Worm (Caenorhabditis elegans) whole organism, L1 larva: ENCODE results near the gene K10H10.9.
A peak's percentile ranks its signal among the peaks of the same experiment; 100 is the strongest.

ENCODE experiments used
- C04F5.9 ChIP-seq: sonication (generic microtip); optimal IDR thresholded peaks from 2 replicates; lab custom pipeline; 2016; ENCODE audit warnings: missing genetic modification characterization, missing compliant biosample characterization
- C34B4.2 ChIP-seq: sonication (generic microtip); optimal IDR thresholded peaks from 2 replicates; lab custom pipeline; 2017; ENCODE audit warnings: mild to moderate bottlenecking, missing genetic modification characterization, missing compliant biosample characterization
- F16B12.6 ChIP-seq: fragments of 150-350 bp; optimal IDR thresholded peaks from 2 replicates; lab custom pipeline; 2014; ENCODE audit warnings: missing biosample characterization, missing genetic modification characterization
- Y116A8C.19 ChIP-seq: sonication (generic microtip); optimal IDR thresholded peaks from 2 replicates; lab custom pipeline; 2016; ENCODE audit warnings: missing compliant biosample characterization, missing genetic modification characterization, borderline replicate concordance
- alr-1 ChIP-seq: fragments of 200-800 bp; sonication (Bioruptor generic); optimal IDR thresholded peaks from 2 replicates; lab custom pipeline; 2018; ENCODE audit warnings: borderline replicate concordance, mild to moderate bottlenecking, missing genetic modification characterization, missing compliant biosample characterization
- aly-2 ChIP-seq: fragments of 150-350 bp; optimal IDR thresholded peaks from 2 replicates; lab custom pipeline; 2014; ENCODE audit warnings: missing biosample characterization, missing genetic modification characterization
- ama-1 ChIP-seq: fragments of 150-350 bp; optimal IDR thresholded peaks from 2 replicates; lab custom pipeline; 2014
- blmp-1 ChIP-seq: fragments of 150-350 bp; optimal IDR thresholded peaks from 2 replicates; lab custom pipeline; 2014; ENCODE audit warnings: missing biosample characterization, missing genetic modification characterization
- ceh-63 ChIP-seq: fragments of 200-800 bp; sonication (Bioruptor generic); optimal IDR thresholded peaks from 2 replicates; lab custom pipeline; 2018; ENCODE audit warnings: mild to moderate bottlenecking, missing genetic modification characterization, missing compliant biosample characterization
- ceh-8 ChIP-seq: fragments of 200-800 bp; sonication (Bioruptor generic); optimal IDR thresholded peaks from 2 replicates; lab custom pipeline; 2018; ENCODE audit warnings: mild to moderate bottlenecking, missing genetic modification characterization, moderate library complexity, missing compliant biosample characterization
- ceh-90 ChIP-seq: sonication (generic microtip); optimal IDR thresholded peaks from 2 replicates; lab custom pipeline; 2016; ENCODE audit warnings: missing genetic modification characterization, missing compliant biosample characterization
- efl-3 ChIP-seq: fragments of 200-800 bp; sonication (Bioruptor generic); optimal IDR thresholded peaks from 2 replicates; lab custom pipeline; 2018; ENCODE audit warnings: mild to moderate bottlenecking, missing genetic modification characterization, missing compliant biosample characterization
- elt-2 ChIP-seq: sonication (generic microtip); optimal IDR thresholded peaks from 2 replicates; lab custom pipeline; 2016; ENCODE audit warnings: missing genetic modification characterization, mild to moderate bottlenecking, inconsistent platforms, missing compliant biosample characterization, missing genetic modification reagents
- elt-3 ChIP-seq, 6 experiments: fragments of 150-350 bp in 1 of 6; sonication (generic microtip); optimal IDR thresholded peaks; 2 replicates each; lab custom pipeline; 2017 to 2018; ENCODE audit warnings: missing biosample characterization in 6 of 6, missing genetic modification characterization in 6 of 6, inconsistent platforms in 1 of 6
- fkh-10 ChIP-seq: sonication (generic microtip); optimal IDR thresholded peaks from 2 replicates; lab custom pipeline; 2017; ENCODE audit warnings: missing biosample characterization, missing genetic modification reagents, missing genetic modification characterization
- fkh-4 ChIP-seq: sonication (generic microtip); optimal IDR thresholded peaks from 2 replicates; lab custom pipeline; 2016; ENCODE audit warnings: missing compliant biosample characterization, missing genetic modification characterization, borderline replicate concordance
- fkh-8 ChIP-seq: sonication (generic microtip); optimal IDR thresholded peaks from 2 replicates; lab custom pipeline; 2016; ENCODE audit warnings: mild to moderate bottlenecking, missing genetic modification characterization, missing compliant biosample characterization
- fos-1 ChIP-seq: fragments of 150-350 bp; optimal IDR thresholded peaks from 2 replicates; lab custom pipeline; 2014; ENCODE audit warnings: missing biosample characterization, missing genetic modification characterization
- grh-1 ChIP-seq: fragments of 200-800 bp; sonication (Bioruptor generic); IDR thresholded peaks from 2 replicates; pipeline ENCODE4 v1.3.6; 2022; ENCODE audit warnings: missing genetic modification reagents, missing genetic modification characterization, missing compliant biosample characterization
- hlh-17 ChIP-seq: fragments of 200-800 bp; sonication (Bioruptor generic); optimal IDR thresholded peaks from 2 replicates; lab custom pipeline; 2018; ENCODE audit warnings: missing genetic modification characterization, mild to moderate bottlenecking, missing compliant biosample characterization, moderate library complexity, borderline replicate concordance
- hpl-2 ChIP-seq: fragments of 150-350 bp; optimal IDR thresholded peaks from 2 replicates; lab custom pipeline; 2014; ENCODE audit warnings: missing biosample characterization, missing genetic modification reagents, missing genetic modification characterization
- lin-14 ChIP-seq: fragments of 200-800 bp; sonication (Bioruptor generic); optimal IDR thresholded peaks from 2 replicates; lab custom pipeline; 2018; ENCODE audit warnings: mild to moderate bottlenecking, missing genetic modification characterization, moderate library complexity, missing compliant biosample characterization
- lin-35 ChIP-seq, 2 experiments: fragments of 150-350 bp; optimal IDR thresholded peaks; 2 replicates each; lab custom pipeline; 2014; ENCODE audit warnings: missing biosample characterization in 2 of 2, missing genetic modification characterization in 2 of 2, missing genetic modification reagents in 2 of 2
- lin-39 ChIP-seq: fragments of 150-350 bp; optimal IDR thresholded peaks from 2 replicates; lab custom pipeline; 2014; ENCODE audit warnings: missing biosample characterization, missing genetic modification reagents, missing genetic modification characterization
- lsy-2 ChIP-seq, 2 experiments: fragments of 150-350 bp; optimal IDR thresholded peaks; 2 replicates each; lab custom pipeline; 2014; ENCODE audit warnings: missing biosample characterization in 2 of 2, missing genetic modification characterization in 2 of 2
- mab-9 ChIP-seq: fragments of 200-800 bp; sonication (Bioruptor generic); IDR thresholded peaks from 2 replicates; pipeline ENCODE4 v1.3.6; 2022; ENCODE audit warnings: missing genetic modification reagents, missing genetic modification characterization, missing compliant biosample characterization
- mef-2 ChIP-seq: fragments of 150-350 bp; optimal IDR thresholded peaks from 2 replicates; lab custom pipeline; 2014; ENCODE audit warnings: missing biosample characterization, missing genetic modification characterization
- mep-1 ChIP-seq: fragments of 150-350 bp; optimal IDR thresholded peaks from 2 replicates; lab custom pipeline; 2014; ENCODE audit warnings: missing biosample characterization, missing genetic modification characterization
- nhr-12 ChIP-seq: sonication (generic microtip); optimal IDR thresholded peaks from 2 replicates; lab custom pipeline; 2017; ENCODE audit warnings: missing biosample characterization, missing genetic modification characterization
- nhr-19 ChIP-seq: fragments of 200-800 bp; sonication (Bioruptor generic); conservative IDR thresholded peaks from 2 replicates; pipeline ENCODE4 v1.3.6; 2022; ENCODE audit warnings: missing genetic modification characterization, missing compliant biosample characterization
- nhr-20 ChIP-seq: sonication (generic microtip); optimal IDR thresholded peaks from 2 replicates; lab custom pipeline; 2016; ENCODE audit warnings: mild to moderate bottlenecking, missing genetic modification characterization, missing compliant biosample characterization
- nhr-237 ChIP-seq: fragments of 150-350 bp; optimal IDR thresholded peaks from 2 replicates; lab custom pipeline; 2014; ENCODE audit warnings: missing biosample characterization, missing genetic modification characterization
- nhr-47 ChIP-seq: sonication (generic microtip); optimal IDR thresholded peaks from 2 replicates; lab custom pipeline; 2016; ENCODE audit warnings: mild to moderate bottlenecking, missing genetic modification characterization, moderate library complexity, missing compliant biosample characterization
- nhr-76 ChIP-seq: sonication (generic microtip); optimal IDR thresholded peaks from 2 replicates; lab custom pipeline; 2017; ENCODE audit warnings: missing biosample characterization, missing genetic modification characterization
- nhr-84 ChIP-seq: sonication (generic microtip); optimal IDR thresholded peaks from 2 replicates; lab custom pipeline; 2017; ENCODE audit warnings: missing biosample characterization, missing genetic modification characterization
- nhr-85 ChIP-seq: sonication (generic microtip); peaks from one replicate; lab custom pipeline; 2016; ENCODE audit warnings: missing genetic modification characterization, inconsistent platforms, missing compliant biosample characterization
- nhr-90 ChIP-seq: sonication (generic microtip); optimal IDR thresholded peaks from 2 replicates; lab custom pipeline; 2016; ENCODE audit warnings: mild to moderate bottlenecking, missing genetic modification characterization, missing compliant biosample characterization; ENCODE audit not compliant: poor library complexity
- pag-3 ChIP-seq: sonication (generic microtip); optimal IDR thresholded peaks from 2 replicates; lab custom pipeline; 2017; ENCODE audit warnings: missing genetic modification characterization, mild to moderate bottlenecking, missing compliant biosample characterization, antibody characterized with exemption, borderline replicate concordance; ENCODE audit not compliant: insufficient read depth
- rnt-1 ChIP-seq: sonication (generic microtip); optimal IDR thresholded peaks from 2 replicates; lab custom pipeline; 2016; ENCODE audit warnings: mild to moderate bottlenecking, missing genetic modification characterization, moderate library complexity, missing compliant biosample characterization
- skn-1 ChIP-seq: fragments of 150-350 bp; optimal IDR thresholded peaks from 2 replicates; lab custom pipeline; 2014; ENCODE audit warnings: missing biosample characterization, missing genetic modification characterization
- snu-23 ChIP-seq: sonication (generic microtip); optimal IDR thresholded peaks from 2 replicates; lab custom pipeline; 2016; ENCODE audit warnings: missing genetic modification characterization, missing compliant biosample characterization
- sptf-1 ChIP-seq: fragments of 150-350 bp; optimal IDR thresholded peaks from 2 replicates; lab custom pipeline; 2014; ENCODE audit warnings: missing biosample characterization, missing genetic modification characterization
- tbx-2 ChIP-seq: sonication (generic microtip); optimal IDR thresholded peaks from 2 replicates; lab custom pipeline; 2016; ENCODE audit warnings: missing genetic modification characterization, missing compliant biosample characterization
- tlp-1 ChIP-seq: fragments of 150-350 bp; optimal IDR thresholded peaks from 2 replicates; lab custom pipeline; 2014; ENCODE audit warnings: missing biosample characterization, missing genetic modification characterization
- unc-130 ChIP-seq: fragments of 150-350 bp; optimal IDR thresholded peaks from 2 replicates; lab custom pipeline; 2017; ENCODE audit warnings: missing biosample characterization, missing genetic modification characterization, inconsistent platforms
- unc-62 ChIP-seq: fragments of 150-350 bp; optimal IDR thresholded peaks from 2 replicates; lab custom pipeline; 2014; ENCODE audit warnings: missing biosample characterization, missing genetic modification reagents, missing genetic modification characterization
- unc-86 ChIP-seq: sonication (generic microtip); optimal IDR thresholded peaks from 2 replicates; lab custom pipeline; 2016; ENCODE audit warnings: missing genetic modification characterization, missing compliant biosample characterization
- unc-98 ChIP-seq: fragments of 200-800 bp; sonication (Bioruptor generic); IDR thresholded peaks from 2 replicates; pipeline ENCODE4 v1.3.6; 2022; ENCODE audit warnings: missing genetic modification characterization, missing compliant biosample characterization
- vab-15 ChIP-seq: sonication (generic microtip); optimal IDR thresholded peaks from 2 replicates; lab custom pipeline; 2017; ENCODE audit warnings: missing genotype, mild to moderate bottlenecking, missing genetic modification characterization, missing compliant biosample characterization
- zag-1 ChIP-seq: fragments of 150-350 bp; optimal IDR thresholded peaks from 2 replicates; lab custom pipeline; 2014; ENCODE audit warnings: missing biosample characterization, missing genetic modification characterization
- zip-4 ChIP-seq: fragments of 200-800 bp; sonication (Bioruptor generic); optimal IDR thresholded peaks from 2 replicates; lab custom pipeline; 2018; ENCODE audit warnings: mild to moderate bottlenecking, missing genetic modification characterization, moderate library complexity, missing compliant biosample characterization
- ztf-11 ChIP-seq, 2 experiments: sonication (generic microtip); optimal IDR thresholded peaks; 2 replicates each; lab custom pipeline; 2016 to 2017; ENCODE audit warnings: missing genetic modification characterization in 2 of 2, missing biosample characterization in 1 of 2, missing compliant biosample characterization in 1 of 2
- ztf-4 ChIP-seq: fragments of 150-350 bp; optimal IDR thresholded peaks from 2 replicates; lab custom pipeline; 2014; ENCODE audit warnings: missing biosample characterization, missing genetic modification characterization

Gene K10H10.9

ce11 chrII:14496809-14497208 lies 18.1 kb downstream of the K10H10.9 start (continued):
- TF ChIP-seq pag-3 (no peak), grh-1 (peak; percentile 47; the same call in 1 of the 2 replicates), nhr-85 (tag; lab: Kevin White, UChicago) (peak; percentile 94), lin-39 (tag; lab: Kevin White, UChicago) (no peak), unc-62 (GFP tag; lab: Kevin White, UChicago) (no peak), tlp-1 (no peak), snu-23 (GFP tag; lab: Kevin White, UChicago) (peak; percentile 88), fkh-4 (no peak), zip-4 (GFP tag; lab: Kevin White, UChicago) (peak; percentile 30), alr-1 (tag; lab: Kevin White, UChicago) (no peak), nhr-19 (peak; percentile 79), efl-3 (no peak), F16B12.6 (peak; percentile 50), fkh-8 (tag; lab: Kevin White, UChicago) (peak; percentile 39), mep-1 (peak; percentile 82), nhr-12 (no peak), ztf-11 (tag; optimal IDR thresholded peaks at IDR 0.05; lab: Kevin White, UChicago) (peak in 1 of 2 experiments; percentile 66), ceh-90 (tag; lab: Kevin White, UChicago) (peak; percentile 53), blmp-1 (tag; lab: Kevin White, UChicago) (peak; percentile 76), mef-2 (tag; lab: Kevin White, UChicago) (peak; percentile 44), C04F5.9 (tag; lab: Kevin White, UChicago) (peak; percentile 7), ceh-63 (no peak), fos-1 (tag; lab: Kevin White, UChicago) (peak; percentile 77), hpl-2 (peak; percentile 72), lsy-2 (tag; optimal IDR thresholded peaks at IDR 0.05; lab: Kevin White, UChicago) (peak; percentile 67 to 92), skn-1 (peak; percentile 97), zag-1 (tag; lab: Kevin White, UChicago) (no peak), nhr-47 (tag; lab: Kevin White, UChicago) (peak; percentile 86), nhr-84 (tag; lab: Kevin White, UChicago) (no peak), aly-2 (tag; lab: Kevin White, UChicago) (peak; percentile 66), nhr-90 (tag; lab: Kevin White, UChicago) (peak; percentile 94), hlh-17 (no peak), elt-3 (tag; optimal IDR thresholded peaks at IDR 0.05; lab: Kevin White, UChicago) (peak in 3 of 6 experiments; percentile 32 to 83 (median 55)), mab-9 (GFP tag; lab: Robert Waterston, UW) (no peak), unc-130 (tag; lab: Kevin White, UChicago) (peak; percentile 78), fkh-10 (GFP tag; lab: Kevin White, UChicago) (peak; percentile 8), ztf-4 (tag; lab: Kevin White, UChicago) (peak; percentile 18), unc-86 (peak; percentile 33), C34B4.2 (no peak), nhr-237 (peak; percentile 3), unc-98 (GFP tag; lab: Robert Waterston, UW) (no peak), rnt-1 (tag; lab: Kevin White, UChicago) (peak; percentile 90), Y116A8C.19 (no peak), ama-1 (lab: Kevin White, UChicago) (no peak), lin-14 (peak; percentile 69), vab-15 (tag; lab: Kevin White, UChicago) (peak; percentile 57), lin-35 (GFP tag; optimal IDR thresholded peaks at IDR 0.05; lab: Kevin White, UChicago) (peak; percentile 56 to 85), sptf-1 (tag; lab: Kevin White, UChicago) (no peak), nhr-20 (tag; lab: Kevin White, UChicago) (peak; percentile 92), elt-2 (tag; lab: Kevin White, UChicago) (peak; percentile 65), nhr-76 (tag; lab: Kevin White, UChicago) (no peak), ceh-8 (GFP tag; lab: Kevin White, UChicago) (peak; percentile 41), tbx-2 (tag; lab: Kevin White, UChicago) (peak; percentile 83)
